Fruit fly (Drosophila melanogaster): ENCODE measurements around the gene Ir68a.

Gene Ir68a

DNA sequence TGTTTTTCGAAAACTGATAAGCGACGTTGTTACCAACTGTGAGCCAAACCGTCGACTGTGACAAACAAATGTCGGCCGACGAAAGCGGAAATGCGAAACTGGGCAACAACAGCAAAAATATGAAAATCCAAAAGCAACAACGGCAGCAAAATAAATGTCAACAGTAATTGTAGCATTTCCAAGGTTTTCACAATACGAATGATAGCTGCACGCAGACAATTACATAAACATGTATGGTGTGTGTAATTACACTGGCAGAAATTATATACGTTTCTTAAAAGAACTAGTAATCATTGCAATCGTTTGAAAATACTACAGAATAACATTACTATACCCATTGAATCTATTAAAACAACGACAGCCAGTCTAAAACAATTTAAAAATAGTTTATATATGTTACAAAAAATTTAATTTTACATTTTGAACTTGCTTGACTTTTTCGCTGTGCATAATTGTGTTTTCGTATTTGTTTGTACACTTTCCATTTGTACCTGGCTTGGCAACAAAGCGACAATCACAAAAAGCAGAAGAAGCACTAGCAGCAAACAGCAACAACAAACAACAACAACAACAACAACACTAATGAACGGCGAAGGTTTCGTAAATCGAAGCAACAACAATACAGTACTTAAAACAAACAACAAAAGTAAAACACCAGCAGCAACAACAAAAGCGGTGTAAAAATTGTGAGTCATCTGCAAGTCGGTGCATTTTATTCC is 24.9 kb upstream of the Ir68a start (continued):
- TF ChIP-seq CG9437 (GFP tag; optimal IDR thresholded peaks at IDR 0.05) (no peak), CG31388 (GFP tag; optimal IDR thresholded peaks at IDR 0.05) (peak; percentile 21), Asciz (GFP tag; optimal IDR thresholded peaks at IDR 0.05) (no peak), HLH4C (GFP tag; IDR thresholded peaks at IDR 0.05; ENCODE audit: partially characterized antibody) (no peak), CG9797 (GFP tag; optimal IDR thresholded peaks at IDR 0.05) (no peak), CG1602 (GFP tag; optimal IDR thresholded peaks at IDR 0.05) (peak; percentile 45), CG17186 (GFP tag; optimal IDR thresholded peaks at IDR 0.05) (no peak), Dip2 (GFP tag; IDR thresholded peaks at IDR 0.05) (no peak; the same call in 1 of the 2 replicates), CG13287 (GFP tag; IDR thresholded peaks at IDR 0.05; ENCODE audit: partially characterized antibody) (no peak), sima (GFP tag; optimal IDR thresholded peaks at IDR 0.05) (no peak), Adf1 (GFP tag; IDR thresholded peaks at IDR 0.05) (no peak; the same call in 1 of the 2 replicates), ap (GFP tag; IDR thresholded peaks at IDR 0.05) (peak; percentile 75), CG6683 (GFP tag; optimal IDR thresholded peaks at IDR 0.05) (no peak), cad (GFP tag; optimal IDR thresholded peaks at IDR 0.05) (no peak), CG43689 (GFP tag; IDR thresholded peaks at IDR 0.05) (no peak; the same call in 1 of the 2 replicates), CrebB (tag; optimal IDR thresholded peaks at IDR 0.05) (peak; percentile 66), dysf (GFP tag; IDR thresholded peaks at IDR 0.05) (peak; percentile 91), D19A (tag; optimal IDR thresholded peaks at IDR 0.05) (no peak), Tbp (GFP tag; optimal IDR thresholded peaks at IDR 0.05) (no peak), CG7372 (GFP tag; IDR thresholded peaks at IDR 0.05) (peak; percentile 61; the same call in 1 of the 2 replicates), Dref (GFP tag; IDR thresholded peaks at IDR 0.05) (no peak), cwo (GFP tag; optimal IDR thresholded peaks at IDR 0.05) (peak; percentile 17), slou (GFP tag; optimal IDR thresholded peaks at IDR 0.05) (no peak), GATAe (GFP tag; conservative IDR thresholded peaks at IDR 0.05) (0 out of 2 replicates have a peak, but pooled peaks have one; percentile 24), gcm2 (GFP tag; optimal IDR thresholded peaks at IDR 0.05) (peak; percentile 8), CG12104 (GFP tag; optimal IDR thresholded peaks at IDR 0.05) (no peak), NfI (GFP tag; optimal IDR thresholded peaks at IDR 0.05) (peak; percentile 46), CG18476 (GFP tag; optimal IDR thresholded peaks at IDR 0.05) (peak; percentile 62), CG10321 (GFP tag; IDR thresholded peaks at IDR 0.05) (peak; percentile 38; the same call in 1 of the 2 replicates), phol (tag; optimal IDR thresholded peaks at IDR 0.05) (peak; percentile 80), CG1832 (GFP tag; optimal IDR thresholded peaks at IDR 0.05) (no peak), Vsx1 (GFP tag; optimal IDR thresholded peaks at IDR 0.05) (peak; percentile 45), crc (GFP tag; optimal IDR thresholded peaks at IDR 0.05) (no peak), CG5953 (GFP tag; IDR thresholded peaks at IDR 0.05) (peak; percentile 64), fru (optimal IDR thresholded peaks at IDR 0.05) (no peak), Dip3 (GFP tag; optimal IDR thresholded peaks at IDR 0.05) (peak; percentile 36), CG9817 (tag; optimal IDR thresholded peaks at IDR 0.05) (peak; percentile 62), CG3163 (GFP tag; optimal IDR thresholded peaks at IDR 0.05) (no peak), tio (GFP tag; optimal IDR thresholded peaks at IDR 0.05) (no peak), CG4617 (GFP tag; optimal IDR thresholded peaks at IDR 0.05; ENCODE audit: borderline replicate concordance) (no peak), Drgx (GFP tag; IDR thresholded peaks at IDR 0.05) (peak; percentile 58), ranshi (GFP tag; IDR thresholded peaks at IDR 0.05) (peak; percentile 62; the same call in 1 of the 2 replicates), CG10959 (GFP tag; IDR thresholded peaks at IDR 0.05) (peak; percentile 75), Pdp1 (GFP tag; optimal IDR thresholded peaks at IDR 0.05) (peak in 1 of 2 experiments; percentile 73), jing (GFP tag; optimal IDR thresholded peaks at IDR 0.05) (peak; percentile 57), wdn (GFP tag; IDR thresholded peaks at IDR 0.05) (peak; percentile 72), Stat92E (GFP tag; optimal IDR thresholded peaks at IDR 0.05) (peak in 1 of 3 experiments; percentile 83), CG10543 (GFP tag; optimal IDR thresholded peaks at IDR 0.05) (no peak), abd-A (tag; optimal IDR thresholded peaks at IDR 0.05) (no peak), da (GFP tag; optimal IDR thresholded peaks at IDR 0.05) (no peak)

Measured in whole organism, embryonic.